Fruit fly (Drosophila melanogaster) whole organism, adult: ENCODE results near the gene CG43078.

Experiments used
- CG11617 ChIP-seq: fragments of 200-800 bp; sonication (Bioruptor generic); optimal IDR thresholded peaks from 2 replicates; lab custom pipeline; 2017; ENCODE audit warnings: mild to moderate bottlenecking, missing biosample characterization, missing genetic modification reagents, missing genetic modification characterization
- CG12768 ChIP-seq: fragments of 200-800 bp; sonication (Bioruptor generic); optimal IDR thresholded peaks from 2 replicates; lab custom pipeline; 2017; ENCODE audit warnings: missing biosample characterization, missing genetic modification characterization, mild to moderate bottlenecking, moderate library complexity, missing genetic modification reagents
- CG1620 ChIP-seq: fragments of 200-800 bp; sonication (Bioruptor generic); optimal IDR thresholded peaks from 2 replicates; lab custom pipeline; 2016; ENCODE audit warnings: missing biosample characterization, missing genetic modification characterization
- CG33017 ChIP-seq: fragments of 200-800 bp; sonication (Bioruptor generic); optimal IDR thresholded peaks from 2 replicates; lab custom pipeline; 2018; ENCODE audit warnings: missing biosample characterization, mild to moderate bottlenecking, missing genetic modification characterization, moderate library complexity
- CG5204 ChIP-seq: fragments of 200-800 bp; sonication (Bioruptor generic); optimal IDR thresholded peaks from 2 replicates; lab custom pipeline; 2016; ENCODE audit warnings: missing biosample characterization, missing genetic modification characterization
- CG7101 ChIP-seq: fragments of 200-800 bp; sonication (Bioruptor generic); optimal IDR thresholded peaks from 2 replicates; lab custom pipeline; 2018; ENCODE audit warnings: missing biosample characterization, mild to moderate bottlenecking, missing genetic modification characterization, moderate library complexity
- Clk ChIP-seq: fragments of 200-800 bp; sonication (Bioruptor generic); optimal IDR thresholded peaks from 2 replicates; lab custom pipeline; 2017; ENCODE audit warnings: missing biosample characterization, missing genetic modification characterization
- Crg-1 ChIP-seq: fragments of 200-800 bp; sonication (Bioruptor generic); optimal IDR thresholded peaks from 2 replicates; lab custom pipeline; 2016; ENCODE audit warnings: missing biosample characterization, missing genetic modification characterization
- Hr96 ChIP-seq: fragments of 200-800 bp; sonication (Bioruptor generic); optimal IDR thresholded peaks from 2 replicates; lab custom pipeline; 2016; ENCODE audit warnings: missing biosample characterization, missing genetic modification characterization
- Mnt ChIP-seq: fragments of 200-800 bp; sonication (Bioruptor generic); optimal IDR thresholded peaks from 2 replicates; lab custom pipeline; 2016; ENCODE audit warnings: missing biosample characterization, mild to moderate bottlenecking, missing genetic modification characterization
- bab1 ChIP-seq: fragments of 200-800 bp; sonication (Bioruptor generic); optimal IDR thresholded peaks from 3 replicates; lab custom pipeline; 2019; ENCODE audit warnings: missing biosample characterization, mild to moderate bottlenecking, missing genetic modification characterization, moderate library complexity
- cic ChIP-seq: fragments of 200-800 bp; sonication (Bioruptor generic); optimal IDR thresholded peaks from 2 replicates; lab custom pipeline; 2017; ENCODE audit warnings: missing biosample characterization, mild to moderate bottlenecking, missing genetic modification characterization, moderate library complexity
- ovo ChIP-seq: fragments of 200-800 bp; sonication (Bioruptor generic); optimal IDR thresholded peaks from 2 replicates; lab custom pipeline; 2016; ENCODE audit warnings: missing biosample characterization, missing genetic modification characterization
- pad ChIP-seq: fragments of 200-800 bp; sonication (Bioruptor generic); optimal IDR thresholded peaks from 3 replicates; lab custom pipeline; 2017; ENCODE audit warnings: missing biosample characterization, missing genetic modification characterization, mild to moderate bottlenecking, moderate library complexity, missing genetic modification reagents

dm6 chr3L:8646821-8647220 is 70.2 kb downstream of the CG43078 start, which contains the start of the genes CG13305 and Pex7:
- TF ChIP-seq bab1 (GFP tag; lab: Kevin White, UChicago): no peak
- no peak for TF ChIP-seq CG1620 (GFP tag; lab: Kevin White, UChicago)
- no peak for TF ChIP-seq ovo (GFP tag; lab: Kevin White, UChicago)
- TF ChIP-seq CG11617 (GFP tag; lab: Kevin White, UChicago): no peak
- no peak for TF ChIP-seq Hr96
- TF ChIP-seq CG12768: no peak
- TF ChIP-seq Clk (GFP tag; lab: Kevin White, UChicago): no peak
- no peak for TF ChIP-seq CG7101 (tag; lab: Kevin White, UChicago)
- no peak for TF ChIP-seq Crg-1 (GFP tag; lab: Kevin White, UChicago)
- no peak for TF ChIP-seq Mnt (GFP tag; lab: Kevin White, UChicago)
- TF ChIP-seq pad: no peak
- no peak for TF ChIP-seq CG5204 (GFP tag; lab: Kevin White, UChicago)
- TF ChIP-seq CG33017 (tag; lab: Kevin White, UChicago): no peak
- no peak for TF ChIP-seq cic
